Worm (Caenorhabditis elegans): ENCODE data around the gene fbf-1.

The fbf-1 gene

ce11 chrII:6080743-6081142, at the start of gene fbf-1:
fbf-1 (minus strand) TSS chrII:6080843.
- TF ChIP-seq Y55F3AM.14 (GFP tag; optimal IDR thresholded peaks at IDR 0.05): no peak
- no peak for TF ChIP-seq nhr-11 (tag; optimal IDR thresholded peaks at IDR 0.05)
- TF ChIP-seq ceh-16 (tag; optimal IDR thresholded peaks at IDR 0.05): no peak

ce11 chrII:6125259-6125658, 44.6 kb upstream of the fbf-1 start, which contains the start of gene rars-2:
rars-2 (plus strand) TSS chrII:6125559.
- TF ChIP-seq unc-62 (GFP tag; optimal IDR thresholded peaks at IDR 0.05) (no peak), nhr-6 (tag; optimal IDR thresholded peaks at IDR 0.05) (no peak), C34F6.9 (tag; optimal IDR thresholded peaks at IDR 0.05) (no peak), lsy-2 (tag; optimal IDR thresholded peaks at IDR 0.05) (no peak), egl-27 (tag; optimal IDR thresholded peaks at IDR 0.05) (no peak), lin-13 (GFP tag; optimal IDR thresholded peaks at IDR 0.05) (no peak), skn-1 (tag; optimal IDR thresholded peaks at IDR 0.05) (no peak), nhr-237 (tag; optimal IDR thresholded peaks at IDR 0.05) (no peak), fos-1 (tag; optimal IDR thresholded peaks at IDR 0.05) (no peak), nhr-23 (tag; optimal IDR thresholded peaks at IDR 0.05) (no peak), blmp-1 (tag; optimal IDR thresholded peaks at IDR 0.05; ENCODE audit: insufficient read depth) (no peak), crh-2 (tag; optimal IDR thresholded peaks at IDR 0.05) (no peak), ceh-16 (tag; optimal IDR thresholded peaks at IDR 0.05) (no peak), mbf-1 (tag; optimal IDR thresholded peaks at IDR 0.05) (no peak), alr-1 (tag; optimal IDR thresholded peaks at IDR 0.05) (no peak), mab-5 (tag; optimal IDR thresholded peaks at IDR 0.05) (no peak), dmd-4 (tag; optimal IDR thresholded peaks at IDR 0.05) (no peak), ZK546.5 (tag; optimal IDR thresholded peaks at IDR 0.05) (no peak)

ce11 chrII:6123513-6123912, 42.9 kb upstream of the fbf-1 start, which contains the start of gene C29H12.2:
C29H12.2 (plus strand) TSS chrII:6123809.
- TF ChIP-seq mab-5 (tag; optimal IDR thresholded peaks at IDR 0.05): no peak
- TF ChIP-seq R02D3.7 (tag; optimal IDR thresholded peaks at IDR 0.05): no peak
- no peak for TF ChIP-seq egl-27 (tag; optimal IDR thresholded peaks at IDR 0.05)
- TF ChIP-seq nhr-129 (tag; optimal IDR thresholded peaks at IDR 0.05): peak; percentile 41
- no peak for TF ChIP-seq blmp-1 (tag; optimal IDR thresholded peaks at IDR 0.05; ENCODE audit: insufficient read depth)
- TF ChIP-seq C34F6.9 (tag; optimal IDR thresholded peaks at IDR 0.05): peak; percentile 30
- TF ChIP-seq nhr-25 (tag; optimal IDR thresholded peaks at IDR 0.05): no peak

ce11 chrII:6122641-6123424, 42.2 kb upstream of the fbf-1 start:
- TF ChIP-seq unc-55 (GFP tag; optimal IDR thresholded peaks at IDR 0.05): peak; percentile 54
- no peak for TF ChIP-seq ztf-4 (tag; optimal IDR thresholded peaks at IDR 0.05)
- TF ChIP-seq nhr-21 (tag; optimal IDR thresholded peaks at IDR 0.05): no peak
- TF ChIP-seq sma-9 (GFP tag; optimal IDR thresholded peaks at IDR 0.05): no peak
- no peak for TF ChIP-seq sma-9 (tag; optimal IDR thresholded peaks at IDR 0.05)
- no peak for TF ChIP-seq peb-1 (tag; optimal IDR thresholded peaks at IDR 0.05)
- TF ChIP-seq elt-3 (tag; optimal IDR thresholded peaks at IDR 0.05): no peak
- peak in 1 of 2 experiments; percentile 18 for TF ChIP-seq lsy-2 (tag; optimal IDR thresholded peaks at IDR 0.05)
- no peak for TF ChIP-seq nhr-11 (tag; optimal IDR thresholded peaks at IDR 0.05)
- no peak for TF ChIP-seq mbf-1 (tag; optimal IDR thresholded peaks at IDR 0.05)
- TF ChIP-seq fos-1 (tag; optimal IDR thresholded peaks at IDR 0.05): peak; percentile 78
- no peak for TF ChIP-seq nhr-129 (tag; optimal IDR thresholded peaks at IDR 0.05)
- TF ChIP-seq blmp-1 (tag; optimal IDR thresholded peaks at IDR 0.05; ENCODE audit: insufficient read depth): no peak
- TF ChIP-seq skn-1 (tag; optimal IDR thresholded peaks at IDR 0.05): no peak
- peak; percentile 60 for TF ChIP-seq C34F6.9 (tag; optimal IDR thresholded peaks at IDR 0.05)
- no peak for TF ChIP-seq alr-1 (tag; optimal IDR thresholded peaks at IDR 0.05)

ce11 chrII:6120548-6120947, 39.9 kb upstream of the fbf-1 start:
- no peak for TF ChIP-seq nhr-6 (tag; optimal IDR thresholded peaks at IDR 0.05)
- no peak for TF ChIP-seq nhr-25 (tag; optimal IDR thresholded peaks at IDR 0.05)
- no peak for TF ChIP-seq dmd-4 (tag; optimal IDR thresholded peaks at IDR 0.05)
- no peak for TF ChIP-seq lin-39 (tag; optimal IDR thresholded peaks at IDR 0.05)
- no peak for TF ChIP-seq ztf-1 (GFP tag; conservative IDR thresholded peaks at IDR 0.05)
- TF ChIP-seq unc-55 (GFP tag; optimal IDR thresholded peaks at IDR 0.05): no peak
- no peak for TF ChIP-seq elt-3 (tag; optimal IDR thresholded peaks at IDR 0.05)
- no peak for TF ChIP-seq sma-9 (GFP tag; optimal IDR thresholded peaks at IDR 0.05)
- no peak for TF ChIP-seq sma-9 (tag; optimal IDR thresholded peaks at IDR 0.05)
